Fruit fly (Drosophila melanogaster): ENCODE measurements around the gene PIG-P.

Gene PIG-P

dm6 chr3R:26106595-26107152, 48.7 kb upstream of the PIG-P start, which contains the start of gene Cipc (continued):
- peak; percentile 86 for TF ChIP-seq CG7556 (GFP tag; optimal IDR thresholded peaks at IDR 0.05)
- TF ChIP-seq gce (GFP tag; IDR thresholded peaks at IDR 0.05): no peak
- TF ChIP-seq CG14965 (GFP tag; optimal IDR thresholded peaks at IDR 0.05; ENCODE audit: borderline replicate concordance): no peak
- TF ChIP-seq ssp (GFP tag; IDR thresholded peaks at IDR 0.05): no peak
- peak; percentile 63; the same call in 1 of the 2 replicates for TF ChIP-seq CG32772 (GFP tag; IDR thresholded peaks at IDR 0.05)
- peak; percentile 66 for TF ChIP-seq CG10654 (GFP tag; optimal IDR thresholded peaks at IDR 0.05)
- peak; percentile 55 for TF ChIP-seq Vsx1 (GFP tag; optimal IDR thresholded peaks at IDR 0.05)
- peak; percentile 60; the same call in 1 of the 3 replicates for TF ChIP-seq so (GFP tag; IDR thresholded peaks at IDR 0.05)
- peak; percentile 7 for TF ChIP-seq CG4282 (GFP tag; optimal IDR thresholded peaks at IDR 0.05)
- TF ChIP-seq CG3838 (GFP tag; optimal IDR thresholded peaks at IDR 0.05): no peak
- peak; percentile 6 for TF ChIP-seq CG30020 (tag; optimal IDR thresholded peaks at IDR 0.05)
- peak; percentile 57 for TF ChIP-seq B-H1 (GFP tag; IDR thresholded peaks at IDR 0.05)
- no peak for TF ChIP-seq CG2889 (GFP tag; IDR thresholded peaks at IDR 0.05)
- peak; percentile 23 for TF ChIP-seq CG1602 (GFP tag; optimal IDR thresholded peaks at IDR 0.05)
- TF ChIP-seq Chrac-16 (GFP tag; optimal IDR thresholded peaks at IDR 0.05): peak; percentile 32
- TF ChIP-seq NFAT (GFP tag; IDR thresholded peaks at IDR 0.05): peak; percentile 61
- peak; percentile 10 for TF ChIP-seq CG7271 (tag; optimal IDR thresholded peaks at IDR 0.05)
- TF ChIP-seq ftz-f1 (GFP tag; optimal IDR thresholded peaks at IDR 0.05): peak; percentile 64
- no peak for TF ChIP-seq HLH54F (GFP tag; optimal IDR thresholded peaks at IDR 0.05)
- TF ChIP-seq Doc3 (GFP tag; IDR thresholded peaks at IDR 0.05; ENCODE audit: partially characterized antibody): no peak
- TF ChIP-seq CG16863 (GFP tag; optimal IDR thresholded peaks at IDR 0.05): peak; percentile 7
- no peak for TF ChIP-seq schlank (tag; optimal IDR thresholded peaks at IDR 0.05)
- peak; percentile 90 for TF ChIP-seq Hmr (GFP tag; optimal IDR thresholded peaks at IDR 0.05)
- peak; percentile 37 for TF ChIP-seq Side (GFP tag; optimal IDR thresholded peaks at IDR 0.05)
- TF ChIP-seq CG10959 (GFP tag; IDR thresholded peaks at IDR 0.05): peak; percentile 40; the same call in 1 of the 2 replicates
- peak; percentile 79 for TF ChIP-seq Ptx1 (GFP tag; IDR thresholded peaks at IDR 0.05)
- TF ChIP-seq CTCF (GFP tag; optimal IDR thresholded peaks at IDR 0.05): peak; percentile 34
- peak; percentile 42 for TF ChIP-seq nau (GFP tag; optimal IDR thresholded peaks at IDR 0.05)
- no peak for TF ChIP-seq CG8089 (GFP tag; optimal IDR thresholded peaks at IDR 0.05)
- peak; percentile 82 for TF ChIP-seq sug (tag; optimal IDR thresholded peaks at IDR 0.05)
- peak; percentile 52 for TF ChIP-seq kah (GFP tag; optimal IDR thresholded peaks at IDR 0.05)
- TF ChIP-seq cato (GFP tag; optimal IDR thresholded peaks at IDR 0.05; ENCODE audit: borderline replicate concordance): peak; percentile 26
- no peak for TF ChIP-seq CG1024 (GFP tag; IDR thresholded peaks at IDR 0.05)
- peak; percentile 25 for TF ChIP-seq mam (GFP tag; optimal IDR thresholded peaks at IDR 0.05)
- peak; percentile 18 for TF ChIP-seq CG9609 (GFP tag; optimal IDR thresholded peaks at IDR 0.05)
- peak; percentile 60 for TF ChIP-seq CG14667 (GFP tag; IDR thresholded peaks at IDR 0.05)
- TF ChIP-seq onecut (GFP tag; IDR thresholded peaks at IDR 0.05): peak; percentile 43; the same call in 1 of the 2 replicates
- peak; percentile 79 for TF ChIP-seq Sox102F (GFP tag; optimal IDR thresholded peaks at IDR 0.05)
- no peak for TF ChIP-seq CG12744 (GFP tag; optimal IDR thresholded peaks at IDR 0.05)
- no peak for TF ChIP-seq CrebB (tag; optimal IDR thresholded peaks at IDR 0.05)
- TF ChIP-seq Dad (GFP tag; optimal IDR thresholded peaks at IDR 0.05): no peak
- TF ChIP-seq CG15011 (GFP tag; optimal IDR thresholded peaks at IDR 0.05): peak; percentile 48
- TF ChIP-seq bab2 (GFP tag; optimal IDR thresholded peaks at IDR 0.05): no peak
- TF ChIP-seq CG2678 (tag; optimal IDR thresholded peaks at IDR 0.05): peak; percentile 90
- no peak for TF ChIP-seq CG16813 (GFP tag; IDR thresholded peaks at IDR 0.05; ENCODE audit: partially characterized antibody)
- no peak for TF ChIP-seq wek (GFP tag; optimal IDR thresholded peaks at IDR 0.05)
- peak; percentile 37 for TF ChIP-seq CG5180 (GFP tag; optimal IDR thresholded peaks at IDR 0.05)
- TF ChIP-seq Tbp (GFP tag; optimal IDR thresholded peaks at IDR 0.05): no peak
- TF ChIP-seq danr (GFP tag; IDR thresholded peaks at IDR 0.05): no peak; the same call in 1 of the 2 replicates
- TF ChIP-seq CG3407 (GFP tag; optimal IDR thresholded peaks at IDR 0.05): peak; percentile 14
- TF ChIP-seq CG16779 (GFP tag; IDR thresholded peaks at IDR 0.05): peak; percentile 70; the same call in 1 of the 2 replicates

Data from whole organism, embryonic.